Fruit fly (Drosophila melanogaster): ENCODE data around the gene Nca.
A peak's percentile ranks its signal among the peaks of the same experiment; 100 is the strongest.

Nca gene

dm6 chr3L:19981385-19981784 is 10.3 kb upstream of the Nca start, which contains the start of gene CG17732:
CG17732 (plus strand) TSS chr3L:19981685.
- no peak for TF ChIP-seq Hr4 (GFP tag; optimal IDR thresholded peaks at IDR 0.05)
- TF ChIP-seq CG10631 (GFP tag; optimal IDR thresholded peaks at IDR 0.05), result no peak
- TF ChIP-seq Lpt (GFP tag; optimal IDR thresholded peaks at IDR 0.05), result no peak
- TF ChIP-seq CG1621 (tag; optimal IDR thresholded peaks at IDR 0.05), result no peak
- TF ChIP-seq svp (GFP tag), result no peak
- no peak for TF ChIP-seq dsx (GFP tag; optimal IDR thresholded peaks at IDR 0.05; ENCODE audit: poor library complexity, severe bottlenecking)
- TF ChIP-seq Hr38 (GFP tag; optimal IDR thresholded peaks at IDR 0.05), result no peak
- no peak for TF ChIP-seq pdm3 (GFP tag; optimal IDR thresholded peaks at IDR 0.05)
- TF ChIP-seq CG15336 (GFP tag; IDR thresholded peaks at IDR 0.05), result no peak
- TF ChIP-seq CG11762 (GFP tag; optimal IDR thresholded peaks at IDR 0.05; ENCODE audit: insufficient read depth), result no peak
- TF ChIP-seq fd85E (GFP tag; optimal IDR thresholded peaks at IDR 0.05), result no peak
- no peak for TF ChIP-seq CG10669 (GFP tag; optimal IDR thresholded peaks at IDR 0.05)
- TF ChIP-seq CG11294 (GFP tag; IDR thresholded peaks at IDR 0.05), result no peak
- no peak for TF ChIP-seq cyc (GFP tag; optimal IDR thresholded peaks at IDR 0.05)
- TF ChIP-seq vri (GFP tag; optimal IDR thresholded peaks at IDR 0.05), result no peak
- no peak for TF ChIP-seq CG6792 (GFP tag; optimal IDR thresholded peaks at IDR 0.05)
- TF ChIP-seq topi (GFP tag; optimal IDR thresholded peaks at IDR 0.05), result no peak
- no peak for TF ChIP-seq lz (GFP tag; optimal IDR thresholded peaks at IDR 0.05)
- no peak for TF ChIP-seq acj6 (GFP tag; optimal IDR thresholded peaks at IDR 0.05)
- TF ChIP-seq dac (GFP tag; optimal IDR thresholded peaks at IDR 0.05), result no peak

- TF ChIP-seq CG6276 (GFP tag; optimal IDR thresholded peaks at IDR 0.05) (no peak), CG8119 (GFP tag; IDR thresholded peaks at IDR 0.05) (no peak), lz (GFP tag; optimal IDR thresholded peaks at IDR 0.05) (no peak), CG4318 (GFP tag; optimal IDR thresholded peaks at IDR 0.05) (no peak), CG34406 (GFP tag; optimal IDR thresholded peaks at IDR 0.05) (no peak), eg (GFP tag; IDR thresholded peaks at IDR 0.05) (no peak), Ets96B (tag; optimal IDR thresholded peaks at IDR 0.05) (no peak), CG10631 (GFP tag; optimal IDR thresholded peaks at IDR 0.05) (no peak), CG8632 (GFP tag; optimal IDR thresholded peaks at IDR 0.05) (no peak), Blimp-1 (GFP tag; optimal IDR thresholded peaks at IDR 0.05) (no peak), fd85E (GFP tag; optimal IDR thresholded peaks at IDR 0.05) (no peak), cyc (GFP tag; optimal IDR thresholded peaks at IDR 0.05) (no peak), CG9139 (GFP tag; optimal IDR thresholded peaks at IDR 0.05) (no peak), net (GFP tag; optimal IDR thresholded peaks at IDR 0.05) (no peak), Eip93F (GFP tag; optimal IDR thresholded peaks at IDR 0.05) (no peak), CG3032 (tag; optimal IDR thresholded peaks at IDR 0.05) (no peak), Smox (GFP tag; optimal IDR thresholded peaks at IDR 0.05) (no peak), CG8319 (GFP tag; optimal IDR thresholded peaks at IDR 0.05) (no peak), Sox15 (GFP tag; optimal IDR thresholded peaks at IDR 0.05) (no peak)
These were observed 5.9 kb upstream of the Nca start, which contains the start of the genes hale and schuy for dm6 chr3L:19985768-19986167. hale (minus strand) TSS chr3L:19985868. schuy (plus strand) TSS chr3L:19986093.

DNA sequence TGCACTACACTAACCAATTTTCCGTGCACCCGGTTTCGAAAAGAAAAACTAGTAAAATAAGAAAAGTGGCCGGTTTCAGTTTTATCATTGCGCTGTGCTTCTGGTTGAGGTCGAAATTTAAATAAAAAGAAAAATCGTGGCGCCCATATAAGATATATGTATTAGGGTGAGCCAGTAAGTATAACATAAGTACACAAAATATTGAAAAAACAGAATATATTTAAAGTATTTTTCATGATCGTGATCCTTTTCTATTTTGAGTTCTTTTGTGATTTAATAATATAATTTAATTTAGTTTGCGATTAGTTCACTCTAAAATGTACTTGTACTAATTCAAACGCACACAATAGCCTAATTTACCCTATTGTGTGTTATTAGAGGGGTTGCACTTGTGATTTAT is 2.8 kb upstream of the Nca start, which contains the start of gene Csas:
TSS of gene Csas (minus strand) at position 101 of the 400 bp plus-strand sequence.
- TF ChIP-seq CG15336 (GFP tag; IDR thresholded peaks at IDR 0.05) (peak; percentile 29; the same call in 1 of the 2 replicates), net (GFP tag; optimal IDR thresholded peaks at IDR 0.05) (no peak), Ets96B (tag; optimal IDR thresholded peaks at IDR 0.05) (no peak), Met (GFP tag; optimal IDR thresholded peaks at IDR 0.05) (no peak), CG6163 (GFP tag; IDR thresholded peaks at IDR 0.05) (no peak)

DNA sequence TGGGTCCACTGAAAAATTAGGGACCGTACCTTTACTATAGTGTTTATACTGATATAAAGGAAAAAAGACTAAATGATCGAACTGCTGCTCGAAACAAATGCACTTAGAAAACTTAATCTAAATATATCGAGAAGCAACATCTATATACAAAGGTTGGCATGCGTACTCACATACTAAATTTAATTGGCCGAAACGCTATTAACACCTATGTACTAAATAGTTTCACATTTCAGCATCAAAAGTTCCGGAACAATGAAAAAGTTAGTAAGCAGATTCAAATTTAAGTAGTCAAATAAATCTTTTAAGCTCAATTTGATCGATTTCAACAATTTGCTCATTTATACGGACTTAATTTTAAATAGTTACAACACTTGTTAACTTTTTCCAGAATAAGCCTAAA is 567 bp upstream of the Nca start, which contains the start of gene fln:
TSS of gene fln (minus strand) at position 101 of the 400 bp plus-strand sequence.
- no peak for TF ChIP-seq salr (GFP tag; optimal IDR thresholded peaks at IDR 0.05)
- no peak for TF ChIP-seq CG3032 (tag; optimal IDR thresholded peaks at IDR 0.05)
- TF ChIP-seq CG11902 (GFP tag; optimal IDR thresholded peaks at IDR 0.05), result no peak
- no peak for TF ChIP-seq Blimp-1 (GFP tag; optimal IDR thresholded peaks at IDR 0.05)
- no peak for TF ChIP-seq CG11762 (GFP tag; optimal IDR thresholded peaks at IDR 0.05; ENCODE audit: insufficient read depth)
- TF ChIP-seq Eip78C (GFP tag), result no peak
- no peak for TF ChIP-seq CG10669 (GFP tag; optimal IDR thresholded peaks at IDR 0.05)
- TF ChIP-seq OdsH (GFP tag; optimal IDR thresholded peaks at IDR 0.05), result no peak
- no peak for TF ChIP-seq eg (GFP tag; IDR thresholded peaks at IDR 0.05)

Data from whole organism, prepupa.